Worm (Caenorhabditis elegans) whole organism, L3 larva: ENCODE measurements around the gene F40G9.18.

Experiments used
- R02D3.7 ChIP-seq: fragments of 150-350 bp; optimal IDR thresholded peaks from 2 replicates; lab custom pipeline; 2014; ENCODE audit warnings: missing biosample characterization, missing genetic modification characterization
- ZK546.5 ChIP-seq: sonication (generic microtip); optimal IDR thresholded peaks from 2 replicates; lab custom pipeline; 2017; ENCODE audit warnings: missing biosample characterization, missing genetic modification characterization
- aly-2 ChIP-seq: fragments of 150-350 bp; optimal IDR thresholded peaks from 2 replicates; lab custom pipeline; 2014; ENCODE audit warnings: missing biosample characterization, missing genetic modification characterization
- ama-1 ChIP-seq: fragments of 150-350 bp; optimal IDR thresholded peaks from 2 replicates; lab custom pipeline; 2018
- ceh-16 ChIP-seq: sonication (generic microtip); optimal IDR thresholded peaks from 2 replicates; lab custom pipeline; 2017; ENCODE audit warnings: missing biosample characterization, missing genetic modification characterization
- daf-12 ChIP-seq: fragments of 150-350 bp; optimal IDR thresholded peaks from 2 replicates; lab custom pipeline; 2014; ENCODE audit warnings: missing biosample characterization, missing genetic modification reagents, missing genetic modification characterization
- egl-27 ChIP-seq: sonication (generic microtip); optimal IDR thresholded peaks from 4 replicates; lab custom pipeline; 2017; ENCODE audit warnings: missing biosample characterization, missing genetic modification reagents, missing genetic modification characterization
- elt-2 ChIP-seq: sonication (generic microtip); optimal IDR thresholded peaks from 2 replicates; lab custom pipeline; 2016; ENCODE audit warnings: missing genetic modification reagents, mild to moderate bottlenecking, missing genetic modification characterization, missing compliant biosample characterization
- elt-3 ChIP-seq, 3 experiments: fragments of 150-350 bp in 1 of 3; sonication (generic microtip) in 2 of 3; optimal IDR thresholded peaks; 2 replicates in 2 of 3; 4 replicates in 1 of 3; lab custom pipeline; 2014 to 2017; ENCODE audit warnings: missing biosample characterization in 3 of 3, missing genetic modification characterization in 3 of 3
- eor-1 ChIP-seq, 2 experiments: fragments of 150-350 bp; optimal IDR thresholded peaks; 2 replicates each; lab custom pipeline; 2014 to 2018; ENCODE audit warnings: missing biosample characterization in 2 of 2, missing genetic modification characterization in 2 of 2
- fkh-10 ChIP-seq: sonication (generic microtip); optimal IDR thresholded peaks from 2 replicates; lab custom pipeline; 2017; ENCODE audit warnings: missing biosample characterization, missing genetic modification reagents, missing genetic modification characterization
- fkh-2 ChIP-seq: fragments of 150-350 bp; optimal IDR thresholded peaks from 2 replicates; lab custom pipeline; 2014; ENCODE audit warnings: missing biosample characterization, missing genetic modification reagents, missing genetic modification characterization
- fos-1 ChIP-seq: fragments of 150-350 bp; optimal IDR thresholded peaks from 2 replicates; lab custom pipeline; 2014; ENCODE audit warnings: missing biosample characterization, missing genetic modification characterization
- hmg-11 ChIP-seq: sonication (generic microtip); optimal IDR thresholded peaks from 2 replicates; lab custom pipeline; 2016; ENCODE audit warnings: missing genetic modification characterization, missing compliant biosample characterization
- jun-1 ChIP-seq: fragments of 150-350 bp; optimal IDR thresholded peaks from 2 replicates; lab custom pipeline; 2014; ENCODE audit warnings: missing biosample characterization, missing genetic modification reagents, missing genetic modification characterization
- lin-39 ChIP-seq: fragments of 150-350 bp; optimal IDR thresholded peaks from 2 replicates; lab custom pipeline; 2018; ENCODE audit warnings: missing biosample characterization, missing genetic modification reagents, missing genetic modification characterization
- lsy-12 ChIP-seq: sonication (generic microtip); optimal IDR thresholded peaks from 2 replicates; lab custom pipeline; 2016; ENCODE audit warnings: mild to moderate bottlenecking, missing genetic modification characterization, missing compliant biosample characterization
- mdl-1 ChIP-seq: fragments of 150-350 bp; optimal IDR thresholded peaks from 2 replicates; lab custom pipeline; 2014; ENCODE audit warnings: missing biosample characterization, missing genetic modification characterization
- nfya-1 ChIP-seq: sonication (generic microtip); optimal IDR thresholded peaks from 2 replicates; lab custom pipeline; 2017; ENCODE audit warnings: missing genetic modification characterization, mild to moderate bottlenecking, missing compliant biosample characterization, antibody characterized with exemption, moderate library complexity; ENCODE audit not compliant: insufficient read depth
- nhr-11 ChIP-seq: fragments of 150-350 bp; optimal IDR thresholded peaks from 2 replicates; lab custom pipeline; 2014; ENCODE audit warnings: missing biosample characterization, missing genetic modification characterization
- nhr-12 ChIP-seq: fragments of 150-350 bp; optimal IDR thresholded peaks from 2 replicates; lab custom pipeline; 2014; ENCODE audit warnings: missing biosample characterization, missing genetic modification characterization
- nhr-23 ChIP-seq: fragments of 150-350 bp; optimal IDR thresholded peaks from 2 replicates; lab custom pipeline; 2014; ENCODE audit warnings: missing biosample characterization, missing genetic modification reagents, missing genetic modification characterization
- nhr-237 ChIP-seq: fragments of 150-350 bp; optimal IDR thresholded peaks from 2 replicates; lab custom pipeline; 2014; ENCODE audit warnings: missing biosample characterization, missing genetic modification characterization
- nhr-25 ChIP-seq: sonication (generic microtip); optimal IDR thresholded peaks from 2 replicates; lab custom pipeline; 2017; ENCODE audit warnings: missing biosample characterization, missing genetic modification characterization
- nhr-28 ChIP-seq: fragments of 150-350 bp; optimal IDR thresholded peaks from 2 replicates; lab custom pipeline; 2014; ENCODE audit warnings: missing biosample characterization, missing genetic modification characterization
- nhr-76 ChIP-seq: fragments of 150-350 bp; sonication (generic microtip); optimal IDR thresholded peaks from 5 replicates; lab custom pipeline; 2014; ENCODE audit warnings: missing biosample characterization, missing genetic modification characterization
- nhr-77 ChIP-seq: fragments of 150-350 bp; optimal IDR thresholded peaks from 2 replicates; lab custom pipeline; 2014; ENCODE audit warnings: missing biosample characterization, missing genetic modification characterization
- pqm-1 ChIP-seq: fragments of 150-350 bp; optimal IDR thresholded peaks from 2 replicates; lab custom pipeline; 2017; ENCODE audit warnings: missing biosample characterization, missing genetic modification characterization, inconsistent platforms
- sea-2 ChIP-seq: fragments of 150-350 bp; sonication (generic microtip); optimal IDR thresholded peaks from 4 replicates; lab custom pipeline; 2014; ENCODE audit warnings: missing biosample characterization, missing genetic modification reagents, missing genetic modification characterization
- skn-1 ChIP-seq: fragments of 150-350 bp; optimal IDR thresholded peaks from 2 replicates; lab custom pipeline; 2014; ENCODE audit warnings: missing biosample characterization, missing genetic modification characterization
- tbx-2 ChIP-seq: sonication (generic microtip); optimal IDR thresholded peaks from 2 replicates; lab custom pipeline; 2016; ENCODE audit warnings: mild to moderate bottlenecking, missing genetic modification characterization, missing compliant biosample characterization
- unc-62 ChIP-seq: fragments of 150-350 bp; sonication (generic microtip); optimal IDR thresholded peaks from 4 replicates; lab custom pipeline; 2014; ENCODE audit warnings: missing biosample characterization, missing genetic modification reagents, missing genetic modification characterization
- zag-1 ChIP-seq: fragments of 150-350 bp; optimal IDR thresholded peaks from 2 replicates; lab custom pipeline; 2014; ENCODE audit warnings: missing biosample characterization, missing genetic modification characterization
- ztf-11 ChIP-seq: fragments of 150-350 bp; optimal IDR thresholded peaks from 2 replicates; lab custom pipeline; 2014; ENCODE audit warnings: missing biosample characterization, missing genetic modification characterization
- ztf-4 ChIP-seq: fragments of 150-350 bp; optimal IDR thresholded peaks from 2 replicates; lab custom pipeline; 2014; ENCODE audit warnings: missing biosample characterization, missing genetic modification characterization

F40G9.18 gene

DNA sequence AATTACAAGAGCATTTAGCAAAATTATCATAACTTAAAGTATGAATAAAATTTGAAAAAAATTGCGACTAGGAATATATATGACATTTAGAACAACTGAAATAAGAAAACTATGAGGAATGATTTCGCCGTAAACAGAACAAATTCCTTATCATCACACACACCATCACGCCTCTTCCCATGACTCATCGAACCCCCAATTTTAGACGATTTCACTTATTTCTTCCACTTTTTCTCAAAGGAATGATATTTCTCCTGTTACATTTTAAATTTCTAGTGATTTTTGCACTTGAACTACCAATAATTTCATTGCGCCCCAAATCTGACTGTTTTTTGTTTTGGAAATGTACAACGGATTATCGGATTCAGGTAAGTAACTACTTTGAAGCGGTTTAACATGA lies 12.7 kb downstream of the F40G9.18 start, which contains the start of the genes zig-13 and ver-1:
TSS of gene zig-13 (minus strand) at position 101 of the 400 bp plus-strand sequence.
TSS of gene ver-1 (plus strand) at position 180 of the 400 bp plus-strand sequence.
- no peak for TF ChIP-seq nhr-28 (tag; lab: Kevin White, UChicago)
- TF ChIP-seq nhr-23 (tag; lab: Kevin White, UChicago) = no peak
- no peak for TF ChIP-seq sea-2 (GFP tag; lab: Kevin White, UChicago)
- TF ChIP-seq fkh-10 (GFP tag; lab: Kevin White, UChicago) = no peak
- TF ChIP-seq fkh-2 = no peak
- no peak for TF ChIP-seq nhr-12 (tag; lab: Kevin White, UChicago)
- TF ChIP-seq hmg-11 (tag; lab: Kevin White, UChicago) = no peak
- TF ChIP-seq, all 47 proteins: peak for 0

DNA sequence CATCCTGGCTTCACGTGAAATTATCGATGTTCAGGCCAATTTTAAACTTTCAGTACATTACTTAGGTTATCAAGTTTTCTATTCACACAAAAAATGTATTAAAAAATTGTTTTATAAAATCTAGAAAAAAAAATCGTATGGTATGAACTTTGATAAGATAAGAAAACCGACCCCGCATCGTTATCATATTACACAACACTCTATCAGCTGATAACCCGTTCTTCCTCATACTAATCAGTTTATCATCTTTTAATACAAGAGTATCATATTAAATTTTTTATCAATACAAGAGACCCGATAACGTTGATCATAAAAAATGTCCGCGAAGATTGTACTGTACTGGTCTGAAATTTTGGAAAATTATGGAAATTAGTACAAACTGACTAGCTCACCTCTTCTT lies 15.2 kb downstream of the F40G9.18 start:
- no peak for TF ChIP-seq zag-1 (tag; lab: Kevin White, UChicago)
- no peak for TF ChIP-seq nhr-237 (tag; lab: Kevin White, UChicago)
- TF ChIP-seq elt-2 = peak; percentile 100
- TF ChIP-seq nhr-25 (tag; lab: Kevin White, UChicago) = no peak
- TF ChIP-seq hmg-11 (tag; lab: Kevin White, UChicago) = no peak
- no peak for TF ChIP-seq eor-1 (tag; optimal IDR thresholded peaks at IDR 0.05; lab: Kevin White, UChicago)
- TF ChIP-seq lsy-12 (tag; lab: Kevin White, UChicago) = no peak
- peak; percentile 98 for TF ChIP-seq jun-1
- no peak for TF ChIP-seq lin-39
- TF ChIP-seq egl-27 = peak; percentile 81
- no peak for TF ChIP-seq nhr-76 (tag; lab: Kevin White, UChicago)
- TF ChIP-seq daf-12 (tag; lab: Kevin White, UChicago) = no peak
- no peak for TF ChIP-seq ztf-4 (tag; lab: Kevin White, UChicago)
- TF ChIP-seq elt-3 (tag; optimal IDR thresholded peaks at IDR 0.05; lab: Kevin White, UChicago) = peak in 2 of 3 experiments; percentile 1 to 56
- no peak for TF ChIP-seq aly-2
- TF ChIP-seq tbx-2 (tag; lab: Kevin White, UChicago) = no peak
- TF ChIP-seq fos-1 (tag; lab: Kevin White, UChicago) = peak; percentile 45
- no peak for TF ChIP-seq nfya-1 (tag; lab: Kevin White, UChicago)
- TF ChIP-seq ama-1 (lab: Kevin White, UChicago) = no peak
- no peak for TF ChIP-seq nhr-77
- no peak for TF ChIP-seq R02D3.7 (tag; lab: Kevin White, UChicago)
- no peak for TF ChIP-seq nhr-28 (tag; lab: Kevin White, UChicago)
- TF ChIP-seq pqm-1 (tag; lab: Kevin White, UChicago) = peak; percentile 100
- no peak for TF ChIP-seq ceh-16 (tag; lab: Kevin White, UChicago)
- no peak for TF ChIP-seq sea-2 (GFP tag; lab: Kevin White, UChicago)
- TF ChIP-seq skn-1 (tag; lab: Kevin White, UChicago) = peak; percentile 26
- no peak for TF ChIP-seq nhr-23 (tag; lab: Kevin White, UChicago)
- TF ChIP-seq ztf-11 (tag; lab: Kevin White, UChicago) = no peak
- TF ChIP-seq mdl-1 = no peak
- TF ChIP-seq ZK546.5 (tag; lab: Kevin White, UChicago) = no peak

DNA sequence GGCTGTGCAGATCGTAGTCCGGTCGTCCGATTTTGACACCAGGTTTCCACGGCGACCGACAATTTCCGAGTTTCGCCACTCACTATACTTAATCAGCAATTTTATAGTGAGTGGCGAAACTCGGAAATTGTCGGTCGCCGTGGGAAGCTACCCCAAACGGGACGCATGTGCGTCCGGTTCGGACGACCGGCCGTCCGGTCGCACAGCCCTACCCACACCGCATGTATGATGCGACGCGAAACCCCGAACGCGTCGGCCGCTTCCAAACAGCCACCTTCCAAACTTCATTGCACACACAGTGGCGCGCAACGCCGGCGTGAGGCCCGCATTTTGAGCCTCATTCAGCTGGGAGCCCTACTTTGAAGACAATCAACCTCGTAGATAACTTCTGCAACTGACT lies 18.3 kb downstream of the F40G9.18 start:
- TF ChIP-seq fkh-2 = no peak

DNA sequence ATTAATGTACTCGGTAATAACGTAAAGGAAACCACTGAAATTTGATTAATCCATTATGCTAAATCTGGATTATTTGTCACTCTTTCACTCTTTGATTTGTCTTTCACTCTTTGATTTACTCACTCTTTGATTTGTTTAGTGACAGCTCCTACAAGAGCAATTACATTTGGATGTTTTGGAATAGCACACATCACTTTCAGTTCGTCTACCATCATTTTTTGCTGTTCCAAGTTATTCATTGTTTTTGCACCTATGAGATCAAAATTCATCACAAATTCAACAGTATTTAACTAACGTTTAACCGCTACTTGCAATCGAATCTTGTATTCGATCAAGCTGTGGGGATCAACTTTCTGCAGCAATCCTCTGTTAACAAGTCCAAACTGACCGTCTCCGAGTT lies 20.2 kb downstream of the F40G9.18 start:
- TF ChIP-seq nhr-25 (tag; lab: Kevin White, UChicago) = no peak
- TF ChIP-seq, all 47 proteins: peak for 0

DNA sequence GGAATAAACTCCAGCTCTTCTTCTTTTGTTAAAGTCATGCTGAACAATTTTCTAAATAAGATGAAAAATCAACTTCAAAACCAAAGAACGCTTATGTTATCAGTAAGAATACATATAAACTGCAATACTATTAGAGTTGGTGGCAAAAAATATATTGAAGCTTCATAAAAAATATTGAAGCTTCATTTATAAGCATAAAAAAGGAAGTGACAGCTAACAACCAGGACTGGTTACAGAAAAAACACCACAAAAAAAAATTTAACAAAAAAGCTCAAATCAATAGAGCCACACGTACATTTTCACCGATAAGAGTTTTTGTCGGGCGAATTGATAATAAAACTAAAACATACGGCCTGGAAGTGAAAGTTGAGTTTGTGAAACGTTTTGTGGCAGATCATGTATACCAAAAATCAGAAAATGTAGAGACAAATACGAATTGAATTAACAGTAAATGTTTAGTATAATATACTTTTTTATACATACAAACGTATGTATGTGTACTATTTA lies 21.8 kb downstream of the F40G9.18 start, which contains the start of gene sqst-5:
TSS of gene sqst-5 (minus strand) at position 51 of the 507 bp plus-strand sequence.
- TF ChIP-seq elt-2 (peak; percentile 76), nhr-11 (tag; lab: Kevin White, UChicago) (no peak), pqm-1 (tag; lab: Kevin White, UChicago) (peak; percentile 59), daf-12 (tag; lab: Kevin White, UChicago) (no peak), unc-62 (GFP tag; lab: Kevin White, UChicago) (no peak)
